Fruit fly (Drosophila melanogaster) whole organism, adult: ENCODE measurements around the gene CG10853.

Experiments used
- CG14711 ChIP-seq: fragments of 200-800 bp; sonication (Bioruptor generic); optimal IDR thresholded peaks from 2 replicates; lab custom pipeline; 2018; ENCODE audit warnings: missing biosample characterization, mild to moderate bottlenecking, missing genetic modification characterization, moderate library complexity
- CG1620 ChIP-seq: fragments of 200-800 bp; sonication (Bioruptor generic); optimal IDR thresholded peaks from 2 replicates; lab custom pipeline; 2016; ENCODE audit warnings: missing biosample characterization, missing genetic modification characterization
- Hr96 ChIP-seq: fragments of 200-800 bp; sonication (Bioruptor generic); optimal IDR thresholded peaks from 2 replicates; lab custom pipeline; 2016; ENCODE audit warnings: missing biosample characterization, missing genetic modification characterization
- Mnt ChIP-seq: fragments of 200-800 bp; sonication (Bioruptor generic); optimal IDR thresholded peaks from 2 replicates; lab custom pipeline; 2016; ENCODE audit warnings: missing biosample characterization, mild to moderate bottlenecking, missing genetic modification characterization
- ovo ChIP-seq: fragments of 200-800 bp; sonication (Bioruptor generic); optimal IDR thresholded peaks from 2 replicates; lab custom pipeline; 2016; ENCODE audit warnings: missing biosample characterization, missing genetic modification characterization
- toe ChIP-seq: fragments of 200-800 bp; sonication (Bioruptor generic); optimal IDR thresholded peaks from 2 replicates; lab custom pipeline; 2016; ENCODE audit warnings: missing biosample characterization, missing genetic modification characterization

The CG10853 gene

DNA sequence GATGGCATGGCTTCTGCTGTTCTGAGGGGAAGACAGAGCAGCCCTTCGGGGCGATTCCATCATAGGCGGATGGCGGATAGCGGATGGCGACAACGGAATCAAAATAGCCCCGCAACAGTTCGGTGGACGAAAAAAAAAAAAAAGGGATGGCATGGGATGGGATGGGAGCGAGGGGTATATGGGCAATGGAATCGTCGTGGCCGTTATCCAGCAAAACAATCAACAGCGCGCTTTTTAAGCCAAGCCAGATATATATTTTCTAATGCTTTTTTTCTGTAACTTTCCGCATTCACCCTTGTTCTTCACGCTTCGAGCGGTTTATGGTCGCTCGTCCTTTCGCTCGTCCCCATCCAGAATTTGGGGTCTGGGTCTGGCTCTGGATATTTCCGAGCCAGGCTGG lies 47.9 kb downstream of the CG10853 start:
- TF ChIP-seq ovo: no peak
- no peak for TF ChIP-seq toe
- no peak for TF ChIP-seq Mnt (GFP tag; lab: Kevin White, UChicago)
- no peak for TF ChIP-seq CG14711 (tag; lab: Kevin White, UChicago)
- no peak for TF ChIP-seq Hr96 (GFP tag; lab: Kevin White, UChicago)
- no peak for TF ChIP-seq CG1620 (GFP tag; lab: Kevin White, UChicago)
